Worm (Caenorhabditis elegans): Measurements from ENCODE around the gene F19G12.1.

DNA sequence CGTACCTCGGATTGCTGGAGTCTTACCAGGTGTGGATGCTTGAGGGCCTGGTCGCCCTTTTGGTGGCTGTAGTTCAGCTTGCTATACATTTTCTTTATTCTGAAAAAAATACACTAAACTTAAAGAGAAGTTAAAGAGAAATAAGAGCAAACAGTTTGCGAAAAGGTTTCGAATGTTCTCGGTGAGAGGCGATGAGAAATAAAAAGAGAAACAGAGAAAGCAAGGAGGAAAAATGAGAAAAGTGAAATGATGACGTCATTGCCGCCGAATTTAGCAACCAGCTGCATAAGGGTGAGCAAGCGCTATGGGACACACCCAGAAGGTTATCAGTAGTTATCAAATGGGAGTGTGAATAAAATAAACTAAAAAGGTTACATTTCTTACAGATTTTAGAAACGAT, 23.0 kb downstream of the F19G12.1 start, which contains the start of gene cebp-1:
- no peak for TF ChIP-seq ama-1 (optimal IDR thresholded peaks at IDR 0.05)
- no peak for TF ChIP-seq ets-7 (tag; optimal IDR thresholded peaks at IDR 0.05)
- TF ChIP-seq hmg-4 (GFP tag; optimal IDR thresholded peaks at IDR 0.05): no peak
- TF ChIP-seq ceh-13 (GFP tag; optimal IDR thresholded peaks at IDR 0.05): no peak
- no peak for TF ChIP-seq tra-4 (tag; optimal IDR thresholded peaks at IDR 0.05)
- TF ChIP-seq hmbx-1 (tag; optimal IDR thresholded peaks at IDR 0.05): no peak
- no peak for TF ChIP-seq F13C5.2 (tag; optimal IDR thresholded peaks at IDR 0.05)
- TF ChIP-seq pes-1 (GFP tag; IDR thresholded peaks at IDR 0.05): no peak
- TF ChIP-seq flt-1 (GFP tag; IDR thresholded peaks at IDR 0.05): no peak
- no peak for TF ChIP-seq tbx-11 (GFP tag; IDR thresholded peaks at IDR 0.05)
- no peak for TF ChIP-seq scrt-1 (GFP tag; IDR thresholded peaks at IDR 0.05)

Data from whole organism, early embryonic.